Worm (Caenorhabditis elegans): ENCODE data around the gene F53A9.6.

The F53A9.6 gene

ce11 chrX:8672760-8673159 lies 40.8 kb downstream of the F53A9.6 start, which contains the start of the genes K09E2.2 and K09E2.3:
Gene K09E2.2 (plus strand): TSS chrX:8673060.
Gene K09E2.3 (plus strand): TSS chrX:8673084.
- no peak for TF ChIP-seq ceh-13 (GFP tag; optimal IDR thresholded peaks at IDR 0.05)
- TF ChIP-seq pes-1 (GFP tag; IDR thresholded peaks at IDR 0.05): no peak
- TF ChIP-seq aly-1 (tag; optimal IDR thresholded peaks at IDR 0.05): no peak
- TF ChIP-seq hmg-4 (GFP tag; optimal IDR thresholded peaks at IDR 0.05): no peak
- no peak for TF ChIP-seq hnd-1 (tag; optimal IDR thresholded peaks at IDR 0.05)
- no peak for TF ChIP-seq sea-1 (GFP tag; conservative IDR thresholded peaks at IDR 0.05)
- TF ChIP-seq tra-4 (tag; optimal IDR thresholded peaks at IDR 0.05): no peak
- no peak for TF ChIP-seq flt-1 (GFP tag; IDR thresholded peaks at IDR 0.05)
- no peak for TF ChIP-seq ama-1 (optimal IDR thresholded peaks at IDR 0.05)
- TF ChIP-seq ets-7 (tag; optimal IDR thresholded peaks at IDR 0.05): no peak
- no peak for TF ChIP-seq B0310.2 (tag; optimal IDR thresholded peaks at IDR 0.05)
- TF ChIP-seq hmbx-1 (tag; optimal IDR thresholded peaks at IDR 0.05): no peak

Measured in whole organism, early embryonic.